Fruit fly (Drosophila melanogaster): Measurements from ENCODE around the gene CG42238.
A peak's percentile ranks its signal among the peaks of the same experiment; 100 is the strongest.

CG42238 gene

dm6 chr2L:20918056-20918674, 133.8 kb downstream of the CG42238 start (continued):
- peak; percentile 85 for TF ChIP-seq CG2120 (GFP tag; optimal IDR thresholded peaks at IDR 0.05)
- no peak for TF ChIP-seq CG6689 (GFP tag; IDR thresholded peaks at IDR 0.05)
- no peak for TF ChIP-seq CG7963 (GFP tag; IDR thresholded peaks at IDR 0.05; ENCODE audit: partially characterized antibody)
- peak; percentile 60 for TF ChIP-seq CG17568 (GFP tag; optimal IDR thresholded peaks at IDR 0.05)
- TF ChIP-seq CG18619 (GFP tag; optimal IDR thresholded peaks at IDR 0.05) = peak; percentile 65
- TF ChIP-seq Optix (GFP tag; IDR thresholded peaks at IDR 0.05) = peak; percentile 78
- TF ChIP-seq stc (GFP tag; IDR thresholded peaks at IDR 0.05) = 0 out of 2 replicates have a peak, but pooled peaks have one; percentile 7
- TF ChIP-seq Dbx (GFP tag; IDR thresholded peaks at IDR 0.05) = no peak
- TF ChIP-seq ems (GFP tag; optimal IDR thresholded peaks at IDR 0.05) = peak; percentile 66
- peak; percentile 12 for TF ChIP-seq CG18011 (GFP tag; optimal IDR thresholded peaks at IDR 0.05)
- TF ChIP-seq HLHmδ (GFP tag; optimal IDR thresholded peaks at IDR 0.05) = no peak
- peak; percentile 41 for TF ChIP-seq CG8944 (GFP tag; optimal IDR thresholded peaks at IDR 0.05)
- peak; percentile 43 for TF ChIP-seq CG10979 (tag; optimal IDR thresholded peaks at IDR 0.05)
- no peak for TF ChIP-seq CG8765 (GFP tag; IDR thresholded peaks at IDR 0.05)
- TF ChIP-seq CG15269 (tag; optimal IDR thresholded peaks at IDR 0.05) = peak; percentile 77
- peak; percentile 78 for TF ChIP-seq Sox102F (GFP tag; optimal IDR thresholded peaks at IDR 0.05)
- TF ChIP-seq CG9609 (GFP tag; optimal IDR thresholded peaks at IDR 0.05) = peak; percentile 43
- TF ChIP-seq sob (GFP tag; IDR thresholded peaks at IDR 0.05) = peak; percentile 55
- TF ChIP-seq Stat92E (GFP tag; optimal IDR thresholded peaks at IDR 0.05) = no peak
- TF ChIP-seq abd-A (tag; optimal IDR thresholded peaks at IDR 0.05) = no peak
- peak; percentile 90 for TF ChIP-seq vvl (GFP tag; IDR thresholded peaks at IDR 0.05)
- no peak for TF ChIP-seq CG9215 (GFP tag; IDR thresholded peaks at IDR 0.05)
- TF ChIP-seq CG31365 (tag; optimal IDR thresholded peaks at IDR 0.05) = no peak
- TF ChIP-seq CG11696 (GFP tag; IDR thresholded peaks at IDR 0.05) = peak; percentile 92
- TF ChIP-seq klu (GFP tag; IDR thresholded peaks at IDR 0.05) = no peak
- TF ChIP-seq CG10543 (GFP tag; optimal IDR thresholded peaks at IDR 0.05) = peak; percentile 68
- TF ChIP-seq dm (GFP tag; optimal IDR thresholded peaks at IDR 0.05) = peak; percentile 77
- TF ChIP-seq CG1647 (GFP tag; optimal IDR thresholded peaks at IDR 0.05) = peak; percentile 49
- no peak for TF ChIP-seq CG11085 (GFP tag; IDR thresholded peaks at IDR 0.05)
- 0 out of 2 replicates have a peak, but pooled peaks have one; percentile 23 for TF ChIP-seq Poxn (GFP tag; IDR thresholded peaks at IDR 0.05)
- no peak for TF ChIP-seq vnd (GFP tag; IDR thresholded peaks at IDR 0.05; ENCODE audit: partially characterized antibody)
- peak; percentile 79 for TF ChIP-seq CG16863 (GFP tag; optimal IDR thresholded peaks at IDR 0.05)
- peak; percentile 74 for TF ChIP-seq CrebB (tag; optimal IDR thresholded peaks at IDR 0.05)
- TF ChIP-seq B-H1 (GFP tag; IDR thresholded peaks at IDR 0.05) = no peak
- no peak for TF ChIP-seq trh (GFP tag; optimal IDR thresholded peaks at IDR 0.05)
- no peak for TF ChIP-seq CG17385 (GFP tag; optimal IDR thresholded peaks at IDR 0.05)
- TF ChIP-seq Dip2 (GFP tag; IDR thresholded peaks at IDR 0.05) = no peak
- TF ChIP-seq CG9437 (GFP tag; optimal IDR thresholded peaks at IDR 0.05) = no peak
- TF ChIP-seq CG13296 (GFP tag; optimal IDR thresholded peaks at IDR 0.05) = no peak
- no peak for TF ChIP-seq CG4328 (GFP tag; optimal IDR thresholded peaks at IDR 0.05)
- peak; percentile 71 for TF ChIP-seq Oli (tag; optimal IDR thresholded peaks at IDR 0.05)
- TF ChIP-seq CG2678 (tag; optimal IDR thresholded peaks at IDR 0.05) = no peak
- no peak for TF ChIP-seq CG6791 (GFP tag; IDR thresholded peaks at IDR 0.05; ENCODE audit: partially characterized antibody)
- peak; percentile 20 for TF ChIP-seq Hey (tag; optimal IDR thresholded peaks at IDR 0.05)
- TF ChIP-seq CG14441 (GFP tag; IDR thresholded peaks at IDR 0.05) = no peak
- TF ChIP-seq Myb (GFP tag; optimal IDR thresholded peaks at IDR 0.05) = peak; percentile 63
- peak; percentile 83 for TF ChIP-seq ap (GFP tag; IDR thresholded peaks at IDR 0.05)
- TF ChIP-seq kay (GFP tag; optimal IDR thresholded peaks at IDR 0.05) = no peak
- TF ChIP-seq btn (GFP tag; optimal IDR thresholded peaks at IDR 0.05) = peak; percentile 59
- TF ChIP-seq CG9932 (GFP tag; IDR thresholded peaks at IDR 0.05) = peak; percentile 61
